Fruit fly (Drosophila melanogaster): Measurements from ENCODE around the gene CG32189.

CG32189 gene

DNA sequence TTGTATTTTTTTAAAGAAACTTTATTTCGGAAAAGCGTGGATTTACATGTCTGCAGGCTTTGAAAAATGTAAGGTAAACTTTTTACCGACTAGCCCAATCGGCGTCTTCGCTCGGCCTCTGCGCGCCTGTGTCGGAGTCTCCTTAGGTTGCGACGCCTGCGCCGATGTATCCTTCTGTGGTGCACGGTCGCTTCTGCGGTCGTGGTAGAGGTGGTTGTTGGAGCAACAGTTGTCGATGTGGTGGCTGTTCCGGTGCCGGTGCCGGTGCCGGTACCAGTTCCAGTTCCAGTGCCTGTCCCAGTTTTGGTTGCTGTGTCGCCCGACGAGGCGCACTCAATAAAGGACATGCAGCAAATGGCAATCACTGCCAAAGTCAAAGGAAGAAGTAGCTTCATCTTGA, 43.9 kb downstream of the CG32189 start:
- TF ChIP-seq Sin3A (optimal IDR thresholded peaks at IDR 0.05) (no peak), Myc (optimal IDR thresholded peaks at IDR 0.05) (no peak)
